Worm (Caenorhabditis elegans) whole organism, early embryonic: ENCODE measurements around the gene C18H7.11.

ENCODE experiments used
- B0310.2 ChIP-seq: sonication (generic microtip); optimal IDR thresholded peaks from 2 replicates; lab custom pipeline; 2016; ENCODE audit warnings: mild to moderate bottlenecking, missing genetic modification characterization, missing compliant biosample characterization
- F13C5.2 ChIP-seq: sonication (generic microtip); optimal IDR thresholded peaks from 2 replicates; lab custom pipeline; 2017; ENCODE audit warnings: mild to moderate bottlenecking, missing genetic modification characterization, inconsistent platforms, missing compliant biosample characterization
- aly-1 ChIP-seq: sonication (generic microtip); optimal IDR thresholded peaks from 2 replicates; lab custom pipeline; 2016; ENCODE audit warnings: missing genetic modification characterization, missing compliant biosample characterization
- ama-1 ChIP-seq: fragments of 150-350 bp; optimal IDR thresholded peaks from 2 replicates; lab custom pipeline; 2014
- ceh-13 ChIP-seq: fragments of 200-800 bp; sonication (Bioruptor generic); optimal IDR thresholded peaks from 2 replicates; lab custom pipeline; 2018; ENCODE audit warnings: mild to moderate bottlenecking, missing genetic modification characterization, missing compliant biosample characterization
- ceh-36 ChIP-seq: sonication (generic microtip); optimal IDR thresholded peaks from 2 replicates; lab custom pipeline; 2016; ENCODE audit warnings: missing genetic modification characterization, inconsistent platforms, missing compliant biosample characterization
- ets-7 ChIP-seq: sonication (generic microtip); optimal IDR thresholded peaks from 2 replicates; lab custom pipeline; 2016; ENCODE audit warnings: missing genotype, missing genetic modification characterization, missing compliant biosample characterization
- flt-1 ChIP-seq: fragments of 200-800 bp; sonication (Bioruptor generic); IDR thresholded peaks from 2 replicates; pipeline ENCODE4 v1.3.6; 2022; ENCODE audit warnings: missing genetic modification characterization, missing compliant biosample characterization
- hmbx-1 ChIP-seq: sonication (generic microtip); optimal IDR thresholded peaks from 2 replicates; lab custom pipeline; 2016; ENCODE audit warnings: mild to moderate bottlenecking, missing genetic modification characterization, missing compliant biosample characterization
- hmg-4 ChIP-seq: fragments of 200-800 bp; sonication (Bioruptor generic); optimal IDR thresholded peaks from 2 replicates; lab custom pipeline; 2018; ENCODE audit warnings: mild to moderate bottlenecking, missing genetic modification characterization, missing compliant biosample characterization
- hnd-1 ChIP-seq: sonication (generic microtip); optimal IDR thresholded peaks from 2 replicates; lab custom pipeline; 2016; ENCODE audit warnings: missing genetic modification characterization, missing compliant biosample characterization
- pes-1 ChIP-seq: fragments of 200-800 bp; sonication (Bioruptor generic); IDR thresholded peaks from 2 replicates; pipeline ENCODE4 v1.3.6; 2022; ENCODE audit warnings: missing genetic modification reagents, missing genetic modification characterization, missing compliant biosample characterization
- scrt-1 ChIP-seq: fragments of 200-800 bp; sonication (Bioruptor generic); IDR thresholded peaks from 2 replicates; pipeline ENCODE4 v1.3.6; 2022; ENCODE audit warnings: missing genetic modification characterization, missing compliant biosample characterization
- sea-1 ChIP-seq: fragments of 200-800 bp; sonication (Bioruptor generic); conservative IDR thresholded peaks from 2 replicates; pipeline ENCODE4 v1.3.6; 2022; ENCODE audit warnings: missing genetic modification characterization, missing compliant biosample characterization
- tbx-11 ChIP-seq: fragments of 200-800 bp; sonication (Bioruptor generic); IDR thresholded peaks from 2 replicates; pipeline ENCODE4 v1.3.6; 2022; ENCODE audit warnings: missing genetic modification characterization, missing compliant biosample characterization
- tbx-37 ChIP-seq: fragments of 200-800 bp; sonication (Bioruptor generic); conservative IDR thresholded peaks from 2 replicates; pipeline ENCODE4 v1.3.6; 2022; ENCODE audit warnings: missing genetic modification reagents, missing genetic modification characterization, missing compliant biosample characterization
- tra-4 ChIP-seq: sonication (generic microtip); optimal IDR thresholded peaks from 2 replicates; lab custom pipeline; 2017; ENCODE audit warnings: missing genetic modification characterization, missing compliant biosample characterization

Gene C18H7.11

ce11 chrIV:604817-605216, 8.1 kb downstream of the C18H7.11 start:
- TF ChIP-seq hnd-1 (tag; lab: Kevin White, UChicago) (no peak), ceh-36 (tag; lab: Kevin White, UChicago) (no peak), aly-1 (tag; lab: Kevin White, UChicago) (no peak)

DNA sequence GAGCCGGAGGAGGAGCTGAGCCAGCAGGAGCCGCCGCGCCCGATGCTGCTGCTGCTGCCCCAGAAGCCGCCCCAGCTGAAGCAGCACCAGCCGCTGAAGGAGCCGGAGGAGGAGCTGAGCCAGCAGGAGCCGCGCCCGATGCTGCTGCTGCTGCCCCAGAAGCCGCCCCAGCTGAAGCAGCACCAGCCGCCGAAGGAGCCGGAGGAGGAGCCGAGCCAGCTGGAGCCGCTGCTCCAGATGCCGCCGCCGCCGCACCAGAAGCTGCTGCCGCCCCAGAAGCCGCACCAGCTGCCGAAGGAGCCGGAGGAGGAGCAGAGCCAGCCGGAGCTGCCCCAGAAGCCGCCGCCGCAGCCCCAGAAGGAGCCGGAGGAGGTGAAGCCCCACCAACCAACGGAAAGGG, 8.7 kb downstream of the C18H7.11 start:
- no peak for TF ChIP-seq aly-1 (tag; lab: Kevin White, UChicago)
- TF ChIP-seq ceh-13 = no peak
- TF ChIP-seq flt-1 = no peak
- TF ChIP-seq pes-1 (GFP tag; lab: Robert Waterston, UW) = peak; percentile 17; the same call in 1 of the 2 replicates
- no peak for TF ChIP-seq ets-7 (tag; lab: Kevin White, UChicago)

DNA sequence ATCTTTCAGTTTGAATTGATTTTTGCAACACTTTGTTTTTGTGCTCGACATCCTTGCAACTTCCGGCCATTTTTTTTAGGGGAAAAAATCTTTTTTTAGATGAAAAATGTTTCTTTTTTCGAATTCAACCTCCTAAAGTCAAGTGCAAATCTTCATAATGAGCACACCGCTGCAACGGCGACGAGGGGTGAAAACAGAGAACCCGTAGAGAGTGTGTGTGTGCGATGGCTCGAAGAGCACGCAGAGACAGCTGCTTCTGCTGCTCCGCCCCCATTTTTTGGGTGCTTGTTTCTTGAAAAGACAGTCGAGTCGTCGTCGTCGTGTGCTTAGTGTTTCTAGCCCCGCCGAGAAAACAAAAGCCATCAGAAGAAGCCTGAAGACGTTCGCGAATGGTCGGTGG, 9.4 kb downstream of the C18H7.11 start, which contains the start of gene inx-18:
Gene inx-18 (plus strand): TSS at position 301 of the 400 bp plus-strand sequence.
- TF ChIP-seq tra-4 (tag; lab: Kevin White, UChicago) (no peak), ceh-13 (no peak), hnd-1 (tag; lab: Kevin White, UChicago) (no peak), scrt-1 (GFP tag; lab: Robert Waterston, UW) (no peak), hmbx-1 (tag; lab: Kevin White, UChicago) (no peak), aly-1 (tag; lab: Kevin White, UChicago) (no peak), F13C5.2 (no peak), tbx-11 (GFP tag; lab: Robert Waterston, UW) (no peak), hmg-4 (GFP tag; lab: Kevin White, UChicago) (no peak), ama-1 (lab: Kevin White, UChicago) (no peak), tbx-37 (GFP tag; lab: Robert Waterston, UW) (no peak), flt-1 (no peak)

DNA sequence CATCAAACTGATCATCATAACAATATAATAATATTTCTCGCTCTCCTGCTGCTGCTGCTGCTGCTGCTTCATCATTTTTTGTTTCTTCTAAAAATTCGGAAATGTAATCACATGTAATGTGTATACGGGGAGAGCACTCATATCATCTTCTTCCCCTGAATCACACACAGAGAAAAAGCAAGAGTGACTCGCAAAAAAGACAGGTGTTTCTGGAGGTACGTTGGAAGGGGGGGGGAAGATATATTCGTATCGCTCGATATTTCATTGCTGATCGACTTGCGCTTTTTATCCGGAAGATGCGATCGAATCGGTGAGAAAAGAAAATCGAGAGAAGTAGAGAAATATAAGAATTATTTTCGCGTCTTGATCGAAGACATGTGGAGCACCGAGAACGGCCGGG, 10.9 kb downstream of the C18H7.11 start:
- TF ChIP-seq ceh-36 (tag; lab: Kevin White, UChicago) (no peak), hmbx-1 (tag; lab: Kevin White, UChicago) (no peak)

DNA sequence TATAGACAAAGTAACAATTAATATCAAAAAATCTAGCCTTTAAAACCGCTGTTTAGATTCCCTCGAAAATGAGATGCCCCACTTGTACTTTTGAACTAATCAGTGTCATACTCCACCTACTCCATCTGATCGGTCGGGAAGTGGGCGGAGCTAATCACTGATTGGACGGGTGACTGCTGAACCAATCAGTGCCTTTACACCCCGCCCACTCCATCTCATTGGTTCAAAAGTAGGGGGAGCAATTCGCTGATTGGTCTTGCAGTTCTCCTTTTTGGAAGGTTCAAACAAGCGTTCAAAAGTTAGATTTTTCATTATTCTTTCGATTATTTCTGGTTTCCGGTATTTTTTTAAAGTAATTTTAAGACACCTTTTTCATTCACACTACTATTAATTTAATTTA, 16.5 kb downstream of the C18H7.11 start:
- TF ChIP-seq hnd-1 (tag; lab: Kevin White, UChicago) = no peak
- TF ChIP-seq tbx-37 (GFP tag; lab: Robert Waterston, UW) = no peak
- TF ChIP-seq pes-1 (GFP tag; lab: Robert Waterston, UW) = no peak
- TF ChIP-seq flt-1 = no peak
- TF ChIP-seq B0310.2 (tag; lab: Kevin White, UChicago) = no peak
- TF ChIP-seq F13C5.2 = no peak
- no peak for TF ChIP-seq scrt-1 (GFP tag; lab: Robert Waterston, UW)
- TF ChIP-seq tbx-11 (GFP tag; lab: Robert Waterston, UW) = no peak
- TF ChIP-seq hmbx-1 (tag; lab: Kevin White, UChicago) = no peak
- no peak for TF ChIP-seq ceh-36 (tag; lab: Kevin White, UChicago)
- no peak for TF ChIP-seq ceh-13
- TF ChIP-seq aly-1 (tag; lab: Kevin White, UChicago) = no peak
- TF ChIP-seq ets-7 (tag; lab: Kevin White, UChicago) = no peak
- no peak for TF ChIP-seq sea-1
- TF ChIP-seq hmg-4 (GFP tag; lab: Kevin White, UChicago) = no peak
- TF ChIP-seq tra-4 (tag; lab: Kevin White, UChicago) = no peak
- no peak for TF ChIP-seq ama-1 (lab: Kevin White, UChicago)

ce11 chrIV:615244-615643, 18.5 kb downstream of the C18H7.11 start, which contains the start of gene C18H7.1:
TSS of gene C18H7.1 (plus strand) at chrIV:615544.
- TF ChIP-seq ama-1 (lab: Kevin White, UChicago) (no peak), sea-1 (no peak), pes-1 (GFP tag; lab: Robert Waterston, UW) (no peak), ceh-13 (no peak), hmbx-1 (tag; lab: Kevin White, UChicago) (no peak), aly-1 (tag; lab: Kevin White, UChicago) (no peak), hmg-4 (GFP tag; lab: Kevin White, UChicago) (no peak), hnd-1 (tag; lab: Kevin White, UChicago) (no peak), scrt-1 (GFP tag; lab: Robert Waterston, UW) (no peak), F13C5.2 (no peak), ets-7 (tag; lab: Kevin White, UChicago) (no peak), tbx-37 (GFP tag; lab: Robert Waterston, UW) (no peak), tra-4 (tag; lab: Kevin White, UChicago) (no peak), ceh-36 (tag; lab: Kevin White, UChicago) (no peak), tbx-11 (GFP tag; lab: Robert Waterston, UW) (no peak), B0310.2 (tag; lab: Kevin White, UChicago) (no peak), flt-1 (no peak)

- no peak for TF ChIP-seq ceh-36 (tag; lab: Kevin White, UChicago)
Observed at ce11 chrIV:619766-620165, 23.1 kb downstream of the C18H7.11 start.

DNA sequence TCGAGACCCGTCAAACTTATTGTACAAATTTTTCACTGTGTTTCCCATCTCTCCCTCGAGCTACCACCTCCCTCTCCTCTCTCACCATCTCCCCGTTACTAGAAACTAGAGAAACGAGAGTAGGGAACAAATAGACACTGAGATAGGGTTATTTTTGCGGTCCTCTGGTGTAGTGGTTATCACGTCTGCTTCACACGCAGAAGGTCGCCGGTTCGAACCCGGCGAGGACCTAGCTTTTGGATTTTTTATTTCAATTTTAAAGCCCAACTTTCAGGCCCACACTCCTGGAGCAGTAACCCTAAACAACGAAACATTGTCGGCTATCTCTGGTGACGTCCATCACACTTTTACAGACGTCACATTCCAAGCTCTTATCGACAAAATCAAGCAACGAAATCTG, 23.6 kb downstream of the C18H7.11 start:
- TF ChIP-seq pes-1 (GFP tag; lab: Robert Waterston, UW) (peak; percentile 89), ceh-36 (tag; lab: Kevin White, UChicago) (peak; percentile 46), hmbx-1 (tag; lab: Kevin White, UChicago) (peak; percentile 29), ama-1 (lab: Kevin White, UChicago) (no peak), tbx-11 (GFP tag; lab: Robert Waterston, UW) (peak; percentile 83), aly-1 (tag; lab: Kevin White, UChicago) (peak; percentile 76), ceh-13 (peak; percentile 63), B0310.2 (tag; lab: Kevin White, UChicago) (peak; percentile 27), tra-4 (tag; lab: Kevin White, UChicago) (peak; percentile 61), ets-7 (tag; lab: Kevin White, UChicago) (peak; percentile 47), sea-1 (peak; percentile 86), flt-1 (peak; percentile 86), hnd-1 (tag; lab: Kevin White, UChicago) (peak; percentile 62), scrt-1 (GFP tag; lab: Robert Waterston, UW) (peak; percentile 85), hmg-4 (GFP tag; lab: Kevin White, UChicago) (peak; percentile 61), tbx-37 (GFP tag; lab: Robert Waterston, UW) (peak; percentile 67), F13C5.2 (peak; percentile 81)
